Fruit fly (Drosophila melanogaster) whole organism, embryonic: ENCODE results near the gene msd1.

ENCODE experiments used
- Bgb ChIP-seq: fragments of 200-800 bp; sonication (Bioruptor generic); IDR thresholded peaks from 2 replicates; pipeline ENCODE4 v1.3.6; 2022; ENCODE audit warnings: missing biosample characterization, missing genetic modification characterization; ENCODE audit not compliant: partially characterized antibody
- CG10147 ChIP-seq: fragments of 200-800 bp; sonication (Bioruptor generic); optimal IDR thresholded peaks from 2 replicates; lab custom pipeline; 2019; ENCODE audit warnings: missing biosample characterization, mild to moderate bottlenecking, missing genetic modification characterization, moderate library complexity
- CG10462 ChIP-seq: fragments of 200-800 bp; sonication (Bioruptor generic); optimal IDR thresholded peaks from 2 replicates; lab custom pipeline; 2016; ENCODE audit warnings: missing biosample characterization, missing genetic modification characterization
- CG10565 ChIP-seq: fragments of 200-800 bp; sonication (Bioruptor generic); optimal IDR thresholded peaks from 3 replicates; lab custom pipeline; 2016; ENCODE audit warnings: missing biosample characterization, mild to moderate bottlenecking, missing genetic modification characterization
- CG11398 ChIP-seq: fragments of 200-800 bp; sonication (Bioruptor generic); optimal IDR thresholded peaks from 2 replicates; lab custom pipeline; 2016; ENCODE audit warnings: missing biosample characterization, missing genetic modification characterization
- CG12219 ChIP-seq: fragments of 200-800 bp; sonication (Bioruptor generic); optimal IDR thresholded peaks from 3 replicates; lab custom pipeline; 2018; ENCODE audit warnings: missing biosample characterization, mild to moderate bottlenecking, missing genetic modification characterization
- CG12391 ChIP-seq: fragments of 200-800 bp; sonication (Bioruptor generic); optimal IDR thresholded peaks from 3 replicates; lab custom pipeline; 2018; ENCODE audit warnings: missing biosample characterization, mild to moderate bottlenecking, missing genetic modification characterization, moderate library complexity
- CG13424 ChIP-seq: fragments of 200-800 bp; sonication (Bioruptor generic); optimal IDR thresholded peaks from 2 replicates; lab custom pipeline; 2019; ENCODE audit warnings: missing biosample characterization, mild to moderate bottlenecking, missing genetic modification characterization, moderate library complexity
- CG13775 ChIP-seq: fragments of 200-800 bp; sonication (Bioruptor generic); optimal IDR thresholded peaks from 3 replicates; lab custom pipeline; 2017; ENCODE audit warnings: missing biosample characterization, mild to moderate bottlenecking, missing genetic modification characterization
- CG14965 ChIP-seq: fragments of 200-800 bp; sonication (Bioruptor generic); optimal IDR thresholded peaks from 2 replicates; lab custom pipeline; 2016; ENCODE audit warnings: missing biosample characterization, missing genetic modification characterization, borderline replicate concordance
- CG15011 ChIP-seq: fragments of 200-800 bp; sonication (Bioruptor generic); optimal IDR thresholded peaks from 3 replicates; lab custom pipeline; 2018; ENCODE audit warnings: missing biosample characterization, mild to moderate bottlenecking, missing genetic modification characterization
- CG16815 ChIP-seq: fragments of 200-800 bp; sonication (Bioruptor generic); optimal IDR thresholded peaks from 3 replicates; lab custom pipeline; 2017; ENCODE audit warnings: missing biosample characterization, mild to moderate bottlenecking, missing genetic modification characterization
- CG17361 ChIP-seq: fragments of 200-800 bp; sonication (Bioruptor generic); IDR thresholded peaks from 3 replicates; pipeline ENCODE4 v1.3.6; 2022; ENCODE audit warnings: missing biosample characterization, missing genetic modification characterization
- CG18476 ChIP-seq: fragments of 200-800 bp; sonication (Bioruptor generic); optimal IDR thresholded peaks from 2 replicates; lab custom pipeline; 2016; ENCODE audit warnings: missing biosample characterization, mild to moderate bottlenecking, missing genetic modification characterization
- CG2116 ChIP-seq: fragments of 200-800 bp; sonication (Bioruptor generic); optimal IDR thresholded peaks from 3 replicates; lab custom pipeline; 2018; ENCODE audit warnings: missing biosample characterization, mild to moderate bottlenecking, missing genetic modification characterization
- CG3163 ChIP-seq: fragments of 200-800 bp; sonication (Bioruptor generic); optimal IDR thresholded peaks from 3 replicates; lab custom pipeline; 2016; ENCODE audit warnings: missing biosample characterization, missing genetic modification characterization
- CG4328 ChIP-seq: fragments of 200-800 bp; sonication (Bioruptor generic); optimal IDR thresholded peaks from 3 replicates; lab custom pipeline; 2017; ENCODE audit warnings: missing biosample characterization, missing genetic modification reagents, missing genetic modification characterization
- CG6854 ChIP-seq: fragments of 200-800 bp; sonication (Bioruptor generic); optimal IDR thresholded peaks from 3 replicates; lab custom pipeline; 2017; ENCODE audit warnings: missing biosample characterization, mild to moderate bottlenecking, missing genetic modification characterization
- CG7839 ChIP-seq: fragments of 200-800 bp; sonication (Bioruptor generic); optimal IDR thresholded peaks from 3 replicates; lab custom pipeline; 2018; ENCODE audit warnings: missing biosample characterization, mild to moderate bottlenecking, missing genetic modification characterization, moderate library complexity
- CG9215 ChIP-seq: fragments of 200-800 bp; sonication (Bioruptor generic); IDR thresholded peaks from 2 replicates; pipeline ENCODE4 v1.3.6; 2022; ENCODE audit warnings: missing biosample characterization, missing genetic modification characterization
- Chrac-16 ChIP-seq: fragments of 200-800 bp; sonication (Bioruptor generic); optimal IDR thresholded peaks from 3 replicates; lab custom pipeline; 2016; ENCODE audit warnings: missing biosample characterization, missing genetic modification characterization
- CoRest ChIP-seq: fragments of 200-800 bp; sonication (Bioruptor generic); optimal IDR thresholded peaks from 3 replicates; lab custom pipeline; 2018; ENCODE audit warnings: missing biosample characterization, mild to moderate bottlenecking, missing genetic modification characterization, moderate library complexity
- Dip2 ChIP-seq: fragments of 200-800 bp; sonication (Bioruptor generic); IDR thresholded peaks from 2 replicates; pipeline ENCODE4 v1.3.6; 2022; ENCODE audit warnings: missing biosample characterization, missing genetic modification characterization
- Eip74EF ChIP-seq, 2 experiments: fragments of 200-800 bp in 1 of 2; fragments of >200 bp in 1 of 2; sonication (Bioruptor generic) in 1 of 2; optimal IDR thresholded peaks; 2 replicates each; lab custom pipeline; 2017 to 2019; ENCODE audit warnings: missing biosample characterization in 2 of 2, missing genetic modification characterization in 2 of 2, mild to moderate bottlenecking in 1 of 2, moderate library complexity in 1 of 2
- Ets65A ChIP-seq: fragments of 200-800 bp; sonication (Bioruptor generic); peaks from one replicate; lab custom pipeline; 2016; ENCODE audit warnings: missing biosample characterization, missing genetic modification characterization
- Fer3 ChIP-seq: fragments of 200-800 bp; sonication (Bioruptor generic); optimal IDR thresholded peaks from 2 replicates; lab custom pipeline; 2018; ENCODE audit warnings: missing biosample characterization, mild to moderate bottlenecking, missing genetic modification characterization, moderate library complexity
- GATAe ChIP-seq: fragments of 200-800 bp; sonication (Bioruptor generic); conservative IDR thresholded peaks from 2 replicates; pipeline ENCODE4 v1.3.6; 2022; ENCODE audit warnings: missing biosample characterization, missing genetic modification characterization
- Lhr ChIP-seq: fragments of 200-800 bp; sonication (Bioruptor generic); optimal IDR thresholded peaks from 3 replicates; lab custom pipeline; 2017; ENCODE audit warnings: mild to moderate bottlenecking, missing biosample characterization, missing genetic modification reagents, missing genetic modification characterization
- NC2α ChIP-seq: fragments of 200-800 bp; sonication (Bioruptor generic); optimal IDR thresholded peaks from 2 replicates; lab custom pipeline; 2016; ENCODE audit warnings: missing biosample characterization, missing genetic modification characterization
- Oaz ChIP-seq: fragments of 200-800 bp; sonication (Bioruptor generic); IDR thresholded peaks from 2 replicates; pipeline ENCODE4 v1.3.6; 2022; ENCODE audit warnings: missing biosample characterization, missing genetic modification characterization
- Six4 ChIP-seq: fragments of 200-800 bp; sonication (Bioruptor generic); optimal IDR thresholded peaks from 2 replicates; lab custom pipeline; 2016; ENCODE audit warnings: missing biosample characterization, missing genetic modification characterization
- Ssrp ChIP-seq: fragments of 200-800 bp; sonication (Bioruptor generic); optimal IDR thresholded peaks from 2 replicates; lab custom pipeline; 2018; ENCODE audit warnings: missing biosample characterization, mild to moderate bottlenecking, missing genetic modification characterization, moderate library complexity
- btn ChIP-seq: fragments of 200-800 bp; sonication (Bioruptor generic); optimal IDR thresholded peaks from 2 replicates; lab custom pipeline; 2016; ENCODE audit warnings: missing biosample characterization, missing genetic modification characterization
- cato ChIP-seq: fragments of 200-800 bp; sonication (Bioruptor generic); optimal IDR thresholded peaks from 2 replicates; lab custom pipeline; 2016; ENCODE audit warnings: missing biosample characterization, missing genetic modification characterization, borderline replicate concordance
- fru ChIP-seq: fragments of >200 bp; optimal IDR thresholded peaks from 2 replicates; lab custom pipeline; 2017
- ftz-f1 ChIP-seq: fragments of 200-800 bp; sonication (Bioruptor generic); optimal IDR thresholded peaks from 2 replicates; lab custom pipeline; 2016; ENCODE audit warnings: missing biosample characterization, missing genetic modification characterization
- grn ChIP-seq: fragments of 200-800 bp; sonication (Bioruptor generic); optimal IDR thresholded peaks from 3 replicates; lab custom pipeline; 2017; ENCODE audit warnings: missing biosample characterization, missing genetic modification characterization
- gsb ChIP-seq: fragments of 200-800 bp; sonication (Bioruptor generic); IDR thresholded peaks from 2 replicates; pipeline ENCODE4 v1.3.6; 2022; ENCODE audit warnings: missing biosample characterization, missing genetic modification characterization
- gt ChIP-seq: fragments of 200-800 bp; sonication (Bioruptor generic); IDR thresholded peaks from 2 replicates; pipeline ENCODE4 v1.3.6; 2022; ENCODE audit warnings: missing biosample characterization, missing genetic modification characterization
- hkb ChIP-seq, 2 experiments: fragments of 200-800 bp in 1 of 2; fragments of >200 bp in 1 of 2; sonication (Bioruptor generic) in 1 of 2; IDR thresholded peaks in 1 of 2; optimal IDR thresholded peaks in 1 of 2; 2 replicates each; pipeline versions ENCODE4 v1.3.6 to Lab custom; 2017 to 2022; ENCODE audit warnings: missing biosample characterization in 1 of 2, missing genetic modification characterization in 1 of 2
- lola ChIP-seq, 3 experiments: fragments of >200 bp in 2 of 3; fragments of 200-800 bp in 1 of 3; sonication (Bioruptor generic) in 1 of 3; optimal IDR thresholded peaks; 2 replicates each; lab custom pipeline; 2017 to 2019; ENCODE audit warnings: missing biosample characterization in 3 of 3, missing genetic modification characterization in 3 of 3, mild to moderate bottlenecking in 1 of 3, moderate library complexity in 1 of 3
- pfk ChIP-seq: fragments of 200-800 bp; sonication (Bioruptor generic); optimal IDR thresholded peaks from 2 replicates; lab custom pipeline; 2018; ENCODE audit warnings: missing biosample characterization, mild to moderate bottlenecking, missing genetic modification characterization, moderate library complexity
- pho ChIP-seq: fragments of 200-800 bp; sonication (Bioruptor generic); optimal IDR thresholded peaks from 2 replicates; lab custom pipeline; 2016; ENCODE audit warnings: missing biosample characterization, missing genetic modification characterization
- pita ChIP-seq: fragments of 200-800 bp; sonication (Bioruptor generic); optimal IDR thresholded peaks from 2 replicates; lab custom pipeline; 2017; ENCODE audit warnings: missing biosample characterization, mild to moderate bottlenecking, missing genetic modification characterization
- ranshi ChIP-seq: fragments of 200-800 bp; sonication (Bioruptor generic); IDR thresholded peaks from 2 replicates; pipeline ENCODE4 v1.3.6; 2022; ENCODE audit warnings: missing biosample characterization, missing genetic modification characterization
- row ChIP-seq: fragments of 200-800 bp; sonication (Bioruptor generic); IDR thresholded peaks from 3 replicates; pipeline ENCODE4 v1.3.6; 2022; ENCODE audit warnings: missing biosample characterization, missing genetic modification characterization
- sens-2 ChIP-seq: fragments of 200-800 bp; sonication (Bioruptor generic); IDR thresholded peaks from 2 replicates; pipeline ENCODE4 v1.3.6; 2022; ENCODE audit warnings: missing biosample characterization, missing genetic modification characterization
- sim ChIP-seq: fragments of 200-800 bp; sonication (Bioruptor generic); IDR thresholded peaks from 2 replicates; pipeline ENCODE4 v1.3.6; 2022; ENCODE audit warnings: missing biosample characterization, missing genetic modification characterization
- ssp ChIP-seq: fragments of 200-800 bp; sonication (Bioruptor generic); IDR thresholded peaks from 2 replicates; pipeline ENCODE4 v1.3.6; 2022; ENCODE audit warnings: missing biosample characterization, missing genetic modification characterization
- unpg ChIP-seq: fragments of 200-800 bp; sonication (Bioruptor generic); optimal IDR thresholded peaks from 3 replicates; lab custom pipeline; 2018; ENCODE audit warnings: missing biosample characterization, mild to moderate bottlenecking, missing genetic modification characterization, moderate library complexity
- wdn ChIP-seq: fragments of 200-800 bp; sonication (Bioruptor generic); IDR thresholded peaks from 2 replicates; pipeline ENCODE4 v1.3.6; 2022; ENCODE audit warnings: missing biosample characterization, missing genetic modification characterization
- yki ChIP-seq: fragments of >200 bp; optimal IDR thresholded peaks from 3 replicates; lab custom pipeline; 2018

The msd1 gene

dm6 chr3L:1295693-1296092 is 35.9 kb upstream of the msd1 start, which contains the start of gene Rabex-5 (continued):
- TF ChIP-seq Chrac-16 (peak; percentile 3), CG4328 (no peak), CG6854 (GFP tag; lab: Kevin White, UChicago) (no peak), CG7839 (no peak), row (GFP tag; lab: Robert Waterston, UW) (peak; percentile 88), gsb (no peak), Eip74EF (GFP tag; optimal IDR thresholded peaks at IDR 0.05; lab: Kevin White, UChicago) (no peak), CG3163 (no peak), Lhr (peak; percentile 94), CG17361 (no peak), yki (lab: Kevin White, UChicago) (no peak), CG12219 (GFP tag; lab: Kevin White, UChicago) (no peak), CG2116 (GFP tag; lab: Kevin White, UChicago) (peak; percentile 50), ssp (GFP tag; lab: Robert Waterston, UW) (no peak), CG16815 (GFP tag; lab: Kevin White, UChicago) (no peak), CG9215 (GFP tag; lab: Robert Waterston, UW) (no peak), Ets65A (no peak), ftz-f1 (GFP tag; lab: Kevin White, UChicago) (peak; percentile 0), CG11398 (GFP tag; lab: Kevin White, UChicago) (no peak), hkb (optimal IDR thresholded peaks at IDR 0.05; lab: Kevin White, UChicago) (no peak), hkb (GFP tag; IDR thresholded peaks at IDR 0.05; lab: Robert Waterston, UW) (no peak), btn (GFP tag; lab: Kevin White, UChicago) (no peak), CG10462 (no peak)

- no peak for TF ChIP-seq pita (GFP tag; lab: Kevin White, UChicago)
- TF ChIP-seq unpg (GFP tag; lab: Kevin White, UChicago) = no peak
- no peak for TF ChIP-seq Ssrp (tag; lab: Kevin White, UChicago)
- TF ChIP-seq fru (lab: Kevin White, UChicago) = no peak
- TF ChIP-seq CG13424 (tag; lab: Kevin White, UChicago) = no peak
- TF ChIP-seq grn (GFP tag; lab: Kevin White, UChicago) = no peak
- TF ChIP-seq pfk = no peak
- no peak for TF ChIP-seq CG10565 (GFP tag; lab: Kevin White, UChicago)
- TF ChIP-seq CG18476 (GFP tag; lab: Kevin White, UChicago) = no peak
- no peak for TF ChIP-seq CG10147 (GFP tag; lab: Kevin White, UChicago)
- no peak for TF ChIP-seq gt
- TF ChIP-seq wdn (GFP tag; lab: Robert Waterston, UW) = no peak
- no peak for TF ChIP-seq Oaz (GFP tag; lab: Robert Waterston, UW)
- no peak for TF ChIP-seq Dip2 (GFP tag; lab: Robert Waterston, UW)
- TF ChIP-seq Fer3 (tag; lab: Kevin White, UChicago) = no peak
- no peak for TF ChIP-seq pho (GFP tag; lab: Kevin White, UChicago)
- TF ChIP-seq cato (GFP tag; lab: Kevin White, UChicago) = no peak
- no peak for TF ChIP-seq lola (GFP tag; optimal IDR thresholded peaks at IDR 0.05; lab: Kevin White, UChicago)
- no peak for TF ChIP-seq sim (GFP tag; lab: Robert Waterston, UW)
- no peak for TF ChIP-seq CoRest (tag; lab: Kevin White, UChicago)
- TF ChIP-seq Six4 = peak; percentile 4
- TF ChIP-seq sens-2 (GFP tag; lab: Robert Waterston, UW) = 0 out of 2 replicates have a peak, but pooled peaks have one; percentile 11
- no peak for TF ChIP-seq CG14965 (GFP tag; lab: Kevin White, UChicago)
- no peak for TF ChIP-seq CG13775 (GFP tag; lab: Kevin White, UChicago)
- no peak for TF ChIP-seq CG12391 (tag; lab: Kevin White, UChicago)
- TF ChIP-seq NC2α (GFP tag; lab: Kevin White, UChicago) = no peak
- TF ChIP-seq ranshi (GFP tag; lab: Robert Waterston, UW) = peak; percentile 37; the same call in 1 of the 2 replicates
- peak; percentile 49 for TF ChIP-seq Bgb (GFP tag; lab: Robert Waterston, UW)
- no peak for TF ChIP-seq GATAe (GFP tag; lab: Robert Waterston, UW)
- no peak for TF ChIP-seq Chrac-16
- no peak for TF ChIP-seq CG15011 (GFP tag; lab: Kevin White, UChicago)
These were observed 33.0 kb upstream of the msd1 start, which contains the start of gene scf for dm6 chr3L:1298509-1298908. scf (plus strand) TSS chr3L:1298672.
